Fruit fly (Drosophila melanogaster): ENCODE measurements around the gene ed.

ed gene

dm6 chr2L:4045185-4045814 lies 14.1 kb downstream of the ed start (continued):
- peak; percentile 52 for TF ChIP-seq bab2 (GFP tag; optimal IDR thresholded peaks at IDR 0.05)
- peak; percentile 67; the same call in 2 of the 3 replicates for TF ChIP-seq CG11695 (GFP tag; IDR thresholded peaks at IDR 0.05)
- TF ChIP-seq CG6791 (GFP tag; IDR thresholded peaks at IDR 0.05; ENCODE audit: partially characterized antibody) = no peak
- peak; percentile 9 for TF ChIP-seq Fer3 (tag; optimal IDR thresholded peaks at IDR 0.05)
- no peak for TF ChIP-seq Ravus (GFP tag; IDR thresholded peaks at IDR 0.05)
- peak; percentile 35 for TF ChIP-seq CG16815 (GFP tag; optimal IDR thresholded peaks at IDR 0.05)
- TF ChIP-seq nerfin-1 (tag; optimal IDR thresholded peaks at IDR 0.05) = peak; percentile 51
- TF ChIP-seq CG4328 (GFP tag; optimal IDR thresholded peaks at IDR 0.05) = no peak
- peak; percentile 70 for TF ChIP-seq CG2875 (GFP tag; optimal IDR thresholded peaks at IDR 0.05)
- TF ChIP-seq eyg (GFP tag; optimal IDR thresholded peaks at IDR 0.05) = no peak
- peak; percentile 17; the same call in 1 of the 2 replicates for TF ChIP-seq ro (GFP tag; IDR thresholded peaks at IDR 0.05)
- peak; percentile 16 for TF ChIP-seq ac (GFP tag; optimal IDR thresholded peaks at IDR 0.05)
- TF ChIP-seq sqz (GFP tag; optimal IDR thresholded peaks at IDR 0.05) = peak; percentile 13
- peak; percentile 78 for TF ChIP-seq nmo (GFP tag; optimal IDR thresholded peaks at IDR 0.05)
- TF ChIP-seq Hr39 (optimal IDR thresholded peaks at IDR 0.05) = no peak
- TF ChIP-seq CG4424 (GFP tag; optimal IDR thresholded peaks at IDR 0.05) = peak; percentile 79
- TF ChIP-seq Lhr (GFP tag; optimal IDR thresholded peaks at IDR 0.05) = peak; percentile 43
- peak; percentile 34; the same call in 1 of the 2 replicates for TF ChIP-seq CG4730 (GFP tag; IDR thresholded peaks at IDR 0.05)
- peak; percentile 25 for TF ChIP-seq CG12219 (GFP tag; optimal IDR thresholded peaks at IDR 0.05)
- peak; percentile 27 for TF ChIP-seq tap (tag; optimal IDR thresholded peaks at IDR 0.05)
- no peak for TF ChIP-seq CG16779 (GFP tag; IDR thresholded peaks at IDR 0.05)
- peak; percentile 60 for TF ChIP-seq CoRest (tag; optimal IDR thresholded peaks at IDR 0.05)
- TF ChIP-seq CG9609 (GFP tag; optimal IDR thresholded peaks at IDR 0.05) = peak; percentile 55
- TF ChIP-seq pan (optimal IDR thresholded peaks at IDR 0.05) = no peak
- peak in 1 of 2 experiments; percentile 52 for TF ChIP-seq pan (GFP tag; optimal IDR thresholded peaks at IDR 0.05 in 1 of 2, IDR thresholded peaks at IDR 0.05 in 1 of 2)
- TF ChIP-seq CG2116 (GFP tag; optimal IDR thresholded peaks at IDR 0.05) = peak; percentile 14
- TF ChIP-seq lab (GFP tag; optimal IDR thresholded peaks at IDR 0.05) = peak; percentile 20
- TF ChIP-seq stwl (tag; optimal IDR thresholded peaks at IDR 0.05) = peak; percentile 5
- TF ChIP-seq CG7556 (GFP tag; optimal IDR thresholded peaks at IDR 0.05) = peak; percentile 65
- TF ChIP-seq lov (optimal IDR thresholded peaks at IDR 0.05) = no peak
- TF ChIP-seq lov (GFP tag; IDR thresholded peaks at IDR 0.05) = no peak; the same call in 2 of the 3 replicates
- peak; percentile 45; the same call in 1 of the 3 replicates for TF ChIP-seq CG14050 (GFP tag; IDR thresholded peaks at IDR 0.05)
- peak; percentile 80 for TF ChIP-seq CG2202 (tag; optimal IDR thresholded peaks at IDR 0.05)
- no peak for TF ChIP-seq CG34376 (GFP tag; optimal IDR thresholded peaks at IDR 0.05)
- 0 out of 2 replicates have a peak, but pooled peaks have one; percentile 38 for TF ChIP-seq CG10321 (GFP tag; IDR thresholded peaks at IDR 0.05)
- TF ChIP-seq CG14710 (tag; optimal IDR thresholded peaks at IDR 0.05) = peak; percentile 79
- TF ChIP-seq Hr3 (GFP tag; optimal IDR thresholded peaks at IDR 0.05) = peak; percentile 53
- TF ChIP-seq fd102C (GFP tag; optimal IDR thresholded peaks at IDR 0.05) = no peak
- TF ChIP-seq CG17385 (GFP tag; optimal IDR thresholded peaks at IDR 0.05) = peak; percentile 57
- TF ChIP-seq sna (GFP tag; IDR thresholded peaks at IDR 0.05; ENCODE audit: partially characterized antibody) = no peak
- TF ChIP-seq sim (GFP tag; IDR thresholded peaks at IDR 0.05) = 0 out of 2 replicates have a peak, but pooled peaks have one; percentile 42
- TF ChIP-seq ind (GFP tag; optimal IDR thresholded peaks at IDR 0.05) = peak; percentile 17
- no peak for TF ChIP-seq CG15073 (GFP tag; optimal IDR thresholded peaks at IDR 0.05)
- TF ChIP-seq Mes4 (GFP tag; optimal IDR thresholded peaks at IDR 0.05) = peak; percentile 63
- TF ChIP-seq phol (tag; optimal IDR thresholded peaks at IDR 0.05) = peak; percentile 77
- peak; percentile 66 for TF ChIP-seq CG6689 (GFP tag; IDR thresholded peaks at IDR 0.05)
- TF ChIP-seq inv (GFP tag; IDR thresholded peaks at IDR 0.05; ENCODE audit: partially characterized antibody) = no peak
- TF ChIP-seq CG8359 (GFP tag; optimal IDR thresholded peaks at IDR 0.05; ENCODE audit: borderline replicate concordance) = peak; percentile 40
- TF ChIP-seq Bteb2 (GFP tag; optimal IDR thresholded peaks at IDR 0.05) = peak; percentile 10
- TF ChIP-seq otp (GFP tag; IDR thresholded peaks at IDR 0.05) = peak; percentile 65; the same call in 1 of the 3 replicates
